Fruit fly (Drosophila melanogaster): ENCODE data around the gene CG14107.

The CG14107 gene

dm6 chr3L:13412886-13413224, 31.7 kb upstream of the CG14107 start (continued):
- TF ChIP-seq ftz-f1 (GFP tag; optimal IDR thresholded peaks at IDR 0.05) (no peak), YL-1 (GFP tag; optimal IDR thresholded peaks at IDR 0.05) (no peak), aop (GFP tag; IDR thresholded peaks at IDR 0.05) (no peak), croc (GFP tag; conservative IDR thresholded peaks at IDR 0.05) (no peak), Ets97D (GFP tag; optimal IDR thresholded peaks at IDR 0.05) (no peak), ken (GFP tag; IDR thresholded peaks at IDR 0.05) (0 out of 3 replicates have a peak, but pooled peaks have one; percentile 20), stc (GFP tag; IDR thresholded peaks at IDR 0.05) (no peak), CG11247 (GFP tag; IDR thresholded peaks at IDR 0.05) (no peak), CG33557 (GFP tag; optimal IDR thresholded peaks at IDR 0.05) (no peak), Asciz (GFP tag; optimal IDR thresholded peaks at IDR 0.05) (no peak), MESR4 (GFP tag; optimal IDR thresholded peaks at IDR 0.05) (peak; percentile 61), trem (tag; optimal IDR thresholded peaks at IDR 0.05) (no peak), Sry-δ (GFP tag; optimal IDR thresholded peaks at IDR 0.05) (peak; percentile 20), fu2 (GFP tag; optimal IDR thresholded peaks at IDR 0.05) (no peak), CG34422 (GFP tag; IDR thresholded peaks at IDR 0.05) (peak; percentile 22; the same call in 1 of the 3 replicates), sd (tag; optimal IDR thresholded peaks at IDR 0.05) (no peak), Med (GFP tag) (peak; percentile 52), CG31388 (GFP tag; optimal IDR thresholded peaks at IDR 0.05) (no peak), nom (GFP tag; optimal IDR thresholded peaks at IDR 0.05) (no peak), ERR (GFP tag; optimal IDR thresholded peaks at IDR 0.05) (no peak), MBD-R2 (GFP tag; IDR thresholded peaks at IDR 0.05) (peak; percentile 25; the same call in 1 of the 2 replicates), pum (GFP tag; optimal IDR thresholded peaks at IDR 0.05) (no peak), B-H1 (GFP tag; IDR thresholded peaks at IDR 0.05) (no peak), CG4707 (GFP tag; optimal IDR thresholded peaks at IDR 0.05) (no peak), gcm2 (GFP tag; optimal IDR thresholded peaks at IDR 0.05) (no peak), br (optimal IDR thresholded peaks at IDR 0.05) (no peak), gsb-n (tag; optimal IDR thresholded peaks at IDR 0.05) (no peak)

dm6 chr3L:13412200-13412885, 31.2 kb upstream of the CG14107 start, which contains the start of the genes CG10222 and flr:
CG10222 (minus strand) TSS chr3L:13412453.
flr (plus strand) TSS chr3L:13412843.
- TF ChIP-seq CG6813 (GFP tag; optimal IDR thresholded peaks at IDR 0.05) (no peak), hb (GFP tag; IDR thresholded peaks at IDR 0.05; ENCODE audit: partially characterized antibody) (peak; percentile 69), CG1233 (GFP tag; optimal IDR thresholded peaks at IDR 0.05) (no peak), CG18011 (GFP tag; optimal IDR thresholded peaks at IDR 0.05) (no peak), CG7745 (tag; optimal IDR thresholded peaks at IDR 0.05) (no peak), CG14965 (GFP tag; optimal IDR thresholded peaks at IDR 0.05; ENCODE audit: borderline replicate concordance) (no peak), CG34376 (GFP tag; optimal IDR thresholded peaks at IDR 0.05) (no peak), da (GFP tag; optimal IDR thresholded peaks at IDR 0.05) (no peak), Scr (GFP tag; IDR thresholded peaks at IDR 0.05; ENCODE audit: partially characterized antibody) (peak; percentile 87), CG12769 (tag; optimal IDR thresholded peaks at IDR 0.05) (no peak), gfzf (GFP tag; optimal IDR thresholded peaks at IDR 0.05) (peak; percentile 10), CG12659 (GFP tag; optimal IDR thresholded peaks at IDR 0.05) (no peak), gro (GFP tag; optimal IDR thresholded peaks at IDR 0.05) (no peak), Dad (GFP tag; optimal IDR thresholded peaks at IDR 0.05) (no peak), run (tag; optimal IDR thresholded peaks at IDR 0.05) (no peak), hkb (optimal IDR thresholded peaks at IDR 0.05) (no peak), hkb (GFP tag; IDR thresholded peaks at IDR 0.05) (no peak), CG2202 (tag; optimal IDR thresholded peaks at IDR 0.05) (no peak), CG14860 (GFP tag; IDR thresholded peaks at IDR 0.05; ENCODE audit: partially characterized antibody) (peak; percentile 69), Antp (GFP tag; optimal IDR thresholded peaks at IDR 0.05) (no peak), CG31224 (GFP tag; IDR thresholded peaks at IDR 0.05) (no peak), CG12942 (GFP tag; optimal IDR thresholded peaks at IDR 0.05) (no peak), schlank (tag; optimal IDR thresholded peaks at IDR 0.05) (no peak), chinmo (GFP tag; IDR thresholded peaks at IDR 0.05; ENCODE audit: partially characterized antibody) (no peak), Pdp1 (GFP tag; optimal IDR thresholded peaks at IDR 0.05) (no peak)

Measured in whole organism, embryonic.